Worm (Caenorhabditis elegans) whole organism, L1 larva: ENCODE results near the gene F21C10.7.

ENCODE experiments used
- Y116A8C.19 ChIP-seq: sonication (generic microtip); optimal IDR thresholded peaks from 2 replicates; lab custom pipeline; 2016; ENCODE audit warnings: missing compliant biosample characterization, missing genetic modification characterization, borderline replicate concordance
- ceh-88 ChIP-seq: fragments of 200-800 bp; sonication (Bioruptor generic); IDR thresholded peaks from 2 replicates; pipeline ENCODE4 v1.3.6; 2022; ENCODE audit warnings: missing genetic modification characterization, missing compliant biosample characterization
- dpl-1 ChIP-seq, 3 experiments: fragments of 150-350 bp in 2 of 3; sonication (generic microtip) in 1 of 3; optimal IDR thresholded peaks; 2 replicates each; lab custom pipeline; 2014 to 2017; ENCODE audit warnings: missing biosample characterization in 3 of 3, missing genetic modification characterization in 3 of 3, missing genetic modification reagents in 3 of 3
- isw-1 ChIP-seq: fragments of 200-800 bp; sonication (Bioruptor generic); IDR thresholded peaks from 2 replicates; pipeline ENCODE4 v1.3.6; 2022; ENCODE audit warnings: missing genetic modification characterization, missing compliant biosample characterization
- nhr-20 ChIP-seq: sonication (generic microtip); optimal IDR thresholded peaks from 2 replicates; lab custom pipeline; 2016; ENCODE audit warnings: mild to moderate bottlenecking, missing genetic modification characterization, missing compliant biosample characterization
- nhr-76 ChIP-seq: sonication (generic microtip); optimal IDR thresholded peaks from 2 replicates; lab custom pipeline; 2017; ENCODE audit warnings: missing biosample characterization, missing genetic modification characterization
- nhr-77 ChIP-seq: fragments of 150-350 bp; optimal IDR thresholded peaks from 2 replicates; lab custom pipeline; 2014; ENCODE audit warnings: missing biosample characterization, missing genetic modification characterization
- pqm-1 ChIP-seq: sonication (generic microtip); optimal IDR thresholded peaks from 3 replicates; lab custom pipeline; 2017; ENCODE audit warnings: missing biosample characterization, missing genetic modification characterization
- skn-1 ChIP-seq: fragments of 150-350 bp; optimal IDR thresholded peaks from 2 replicates; lab custom pipeline; 2014; ENCODE audit warnings: missing biosample characterization, missing genetic modification characterization

DNA sequence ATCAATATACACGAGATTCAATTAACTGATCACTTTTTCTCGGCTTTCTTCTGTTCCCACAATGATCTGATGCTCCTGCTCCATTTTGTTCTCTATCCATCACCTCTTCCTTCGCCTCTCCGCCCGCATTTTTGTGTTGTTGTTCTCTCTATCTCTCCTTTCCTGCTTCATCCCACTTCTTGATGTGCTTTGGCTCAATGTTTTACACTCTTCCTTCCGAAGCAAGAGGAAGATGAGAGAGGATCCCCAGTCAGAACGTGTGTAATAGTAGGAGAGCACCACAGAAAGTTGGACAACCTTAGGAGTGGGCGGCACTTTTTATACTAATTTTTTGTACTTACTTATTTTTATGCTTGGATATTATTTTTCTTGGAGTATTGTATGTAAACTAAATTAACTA, 610 bp upstream of the F21C10.7 start:
- no peak for TF ChIP-seq nhr-20 (tag; lab: Kevin White, UChicago)
- no peak for TF ChIP-seq ceh-88 (GFP tag; lab: Robert Waterston, UW)
- no peak for TF ChIP-seq skn-1
- no peak for TF ChIP-seq dpl-1 (GFP tag; optimal IDR thresholded peaks at IDR 0.05; lab: Kevin White, UChicago)
- TF ChIP-seq isw-1 (GFP tag; lab: Robert Waterston, UW), result no peak
- TF ChIP-seq nhr-77 (tag; lab: Kevin White, UChicago), result no peak
- no peak for TF ChIP-seq Y116A8C.19 (tag; lab: Kevin White, UChicago)
- no peak for TF ChIP-seq nhr-76 (tag; lab: Kevin White, UChicago)
- no peak for TF ChIP-seq pqm-1
